Worm (Caenorhabditis elegans) whole organism, L4 larva: ENCODE measurements around the gene elp-1.
A peak's percentile ranks its signal among the peaks of the same experiment; 100 is the strongest.

Source experiments
- D1046.2 ChIP-seq: fragments of 200-800 bp; sonication (Bioruptor generic); IDR thresholded peaks from 2 replicates; pipeline ENCODE4 v1.3.6; 2022; ENCODE audit warnings: missing genetic modification characterization, missing compliant biosample characterization
- F26F4.8 ChIP-seq: fragments of 200-800 bp; sonication (Bioruptor generic); conservative IDR thresholded peaks from 2 replicates; pipeline ENCODE4 v1.3.6; 2022; ENCODE audit warnings: missing genetic modification characterization, missing compliant biosample characterization
- F37D6.2 ChIP-seq: sonication (generic microtip); optimal IDR thresholded peaks from 2 replicates; lab custom pipeline; 2016; ENCODE audit warnings: mild to moderate bottlenecking, missing genetic modification characterization, missing compliant biosample characterization
- F44E2.7 ChIP-seq: fragments of 200-800 bp; sonication (Bioruptor generic); IDR thresholded peaks from 2 replicates; pipeline ENCODE4 v2.1.2; 2022; ENCODE audit warnings: missing genetic modification characterization, missing compliant biosample characterization
- T26A8.4 ChIP-seq: fragments of 200-800 bp; sonication (Bioruptor generic); IDR thresholded peaks from 2 replicates; pipeline ENCODE4 v1.3.6; 2022; ENCODE audit warnings: missing genetic modification characterization, missing compliant biosample characterization
- Y48G9A.11 ChIP-seq: fragments of 200-800 bp; sonication (Bioruptor generic); IDR thresholded peaks from 2 replicates; pipeline ENCODE4 v1.3.6; 2022; ENCODE audit warnings: missing genetic modification reagents, missing genetic modification characterization, missing compliant biosample characterization
- Y5F2A.4 ChIP-seq: fragments of 200-800 bp; sonication (Bioruptor generic); optimal IDR thresholded peaks from 2 replicates; lab custom pipeline; 2018; ENCODE audit warnings: mild to moderate bottlenecking, missing genetic modification characterization, missing compliant biosample characterization
- ZK337.2 ChIP-seq: fragments of 200-800 bp; sonication (Bioruptor generic); IDR thresholded peaks from 2 replicates; pipeline ENCODE4 v1.3.6; 2022; ENCODE audit warnings: missing genetic modification reagents, missing genetic modification characterization, missing compliant biosample characterization
- ZK546.5 ChIP-seq, 2 experiments: sonication (generic microtip); optimal IDR thresholded peaks; 2 replicates each; lab custom pipeline; 2017; ENCODE audit warnings: missing biosample characterization in 2 of 2, missing genetic modification characterization in 2 of 2
- aly-2 ChIP-seq: sonication (generic microtip); optimal IDR thresholded peaks from 2 replicates; lab custom pipeline; 2018; ENCODE audit warnings: missing biosample characterization, missing genetic modification characterization
- ama-1 ChIP-seq: fragments of 150-350 bp; optimal IDR thresholded peaks from 2 replicates; lab custom pipeline; 2014; ENCODE audit warnings: inconsistent platforms, mixed read lengths
- arid-1 ChIP-seq: fragments of 200-800 bp; sonication (Bioruptor generic); conservative IDR thresholded peaks from 2 replicates; pipeline ENCODE4 v1.3.6; 2022; ENCODE audit warnings: missing genetic modification reagents, missing genetic modification characterization, missing compliant biosample characterization
- ceh-44 ChIP-seq: fragments of 200-800 bp; sonication (Bioruptor generic); IDR thresholded peaks from 2 replicates; pipeline ENCODE4 v1.3.6; 2022; ENCODE audit warnings: missing genetic modification reagents, missing genetic modification characterization, missing compliant biosample characterization
- ces-1 ChIP-seq: fragments of 150-350 bp; sonication (generic microtip); optimal IDR thresholded peaks from 4 replicates; lab custom pipeline; 2014; ENCODE audit warnings: missing biosample characterization, missing genetic modification reagents, missing genetic modification characterization
- daf-16 ChIP-seq, 3 experiments: sonication (generic microtip); optimal IDR thresholded peaks; 2 replicates each; lab custom pipeline; 2016 to 2017; ENCODE audit warnings: missing genetic modification characterization in 3 of 3, missing genetic modification reagents in 3 of 3, mild to moderate bottlenecking in 2 of 3, missing compliant biosample characterization in 2 of 3, missing biosample characterization in 1 of 3, moderate library complexity in 1 of 3
- dmd-8 ChIP-seq: fragments of 200-800 bp; sonication (Bioruptor generic); IDR thresholded peaks from 2 replicates; pipeline ENCODE4 v1.3.6; 2022; ENCODE audit warnings: missing genetic modification characterization, missing compliant biosample characterization
- egl-27 ChIP-seq: sonication (generic microtip); optimal IDR thresholded peaks from 3 replicates; lab custom pipeline; 2017; ENCODE audit warnings: missing biosample characterization, missing genetic modification reagents, missing genetic modification characterization
- egl-43 ChIP-seq: fragments of 200-800 bp; sonication (Bioruptor generic); IDR thresholded peaks from 2 replicates; pipeline ENCODE4 v1.3.6; 2022; ENCODE audit warnings: missing genetic modification reagents, missing genetic modification characterization, missing compliant biosample characterization
- fos-1 ChIP-seq: fragments of 150-350 bp; optimal IDR thresholded peaks from 2 replicates; lab custom pipeline; 2014; ENCODE audit warnings: missing biosample characterization, missing genetic modification characterization
- gei-8 ChIP-seq: fragments of 200-800 bp; sonication (Bioruptor generic); optimal IDR thresholded peaks from 2 replicates; lab custom pipeline; 2018; ENCODE audit warnings: mild to moderate bottlenecking, missing genetic modification characterization, missing compliant biosample characterization
- hif-1 ChIP-seq, 2 experiments: sonication (generic microtip); optimal IDR thresholded peaks; 2 replicates each; lab custom pipeline; 2016 to 2017; ENCODE audit warnings: missing compliant biosample characterization in 2 of 2, missing genetic modification characterization in 2 of 2, missing genetic modification reagents in 2 of 2, missing genotype in 2 of 2, mild to moderate bottlenecking in 1 of 2
- hlh-11 ChIP-seq: fragments of 200-800 bp; sonication (Bioruptor generic); optimal IDR thresholded peaks from 2 replicates; lab custom pipeline; 2018; ENCODE audit warnings: mild to moderate bottlenecking, missing genetic modification characterization, missing compliant biosample characterization
- hlh-30 ChIP-seq: sonication (generic microtip); optimal IDR thresholded peaks from 2 replicates; lab custom pipeline; 2017; ENCODE audit warnings: antibody characterized with exemption, mild to moderate bottlenecking, missing genetic modification characterization, missing compliant biosample characterization; ENCODE audit not compliant: insufficient read depth
- hmg-1.1 ChIP-seq: fragments of 200-800 bp; sonication (Bioruptor generic); IDR thresholded peaks from 2 replicates; pipeline ENCODE4 v1.3.6; 2022; ENCODE audit warnings: missing genetic modification reagents, missing genetic modification characterization, missing compliant biosample characterization
- lim-7 ChIP-seq: fragments of 200-800 bp; sonication (Bioruptor generic); IDR thresholded peaks from 2 replicates; pipeline ENCODE4 v1.3.6; 2022; ENCODE audit warnings: missing genetic modification characterization, missing compliant biosample characterization
- lin-29 ChIP-seq: fragments of 200-800 bp; sonication (Bioruptor generic); IDR thresholded peaks from 2 replicates; pipeline ENCODE4 v1.3.6; 2022; ENCODE audit warnings: missing genetic modification reagents, missing genetic modification characterization, missing compliant biosample characterization
- lsy-2 ChIP-seq, 2 experiments: fragments of 150-350 bp in 1 of 2; sonication (generic microtip) in 1 of 2; optimal IDR thresholded peaks; 2 replicates each; lab custom pipeline; 2014 to 2017; ENCODE audit warnings: missing biosample characterization in 2 of 2, missing genetic modification characterization in 2 of 2
- madf-5 ChIP-seq, 2 experiments: fragments of 200-800 bp; sonication (Bioruptor generic); IDR thresholded peaks; 2 replicates each; pipeline ENCODE4 v1.3.6; 2022; ENCODE audit warnings: missing compliant biosample characterization in 2 of 2, missing genetic modification characterization in 2 of 2
- mep-1 ChIP-seq: fragments of 150-350 bp; sonication (generic microtip); optimal IDR thresholded peaks from 3 replicates; lab custom pipeline; 2014; ENCODE audit warnings: missing biosample characterization, missing genetic modification characterization
- mes-2 ChIP-seq: sonication (generic microtip); optimal IDR thresholded peaks from 2 replicates; lab custom pipeline; 2016; ENCODE audit warnings: missing genotype, mild to moderate bottlenecking, missing genetic modification characterization, missing compliant biosample characterization; ENCODE audit not compliant: poor library complexity, severe bottlenecking
- mxl-2 ChIP-seq: fragments of 200-800 bp; sonication (Bioruptor generic); conservative IDR thresholded peaks from 2 replicates; pipeline ENCODE4 v1.3.6; 2022; ENCODE audit warnings: missing genetic modification reagents, missing genetic modification characterization, missing compliant biosample characterization
- mxl-3 ChIP-seq: fragments of 200-800 bp; sonication (Bioruptor generic); optimal IDR thresholded peaks from 2 replicates; lab custom pipeline; 2018; ENCODE audit warnings: mild to moderate bottlenecking, missing genetic modification characterization, missing compliant biosample characterization
- nhr-102 ChIP-seq: sonication (generic microtip); optimal IDR thresholded peaks from 2 replicates; lab custom pipeline; 2016; ENCODE audit warnings: mild to moderate bottlenecking, missing genetic modification characterization, moderate library complexity, missing compliant biosample characterization
- nhr-25 ChIP-seq: sonication (generic microtip); optimal IDR thresholded peaks from 2 replicates; lab custom pipeline; 2017; ENCODE audit warnings: missing genetic modification characterization, mild to moderate bottlenecking, missing compliant biosample characterization, antibody characterized with exemption, moderate library complexity, borderline replicate concordance; ENCODE audit not compliant: insufficient read depth
- nhr-42 ChIP-seq: fragments of 200-800 bp; sonication (Bioruptor generic); IDR thresholded peaks from 2 replicates; pipeline ENCODE4 v1.3.6; 2022; ENCODE audit warnings: missing genetic modification characterization, missing compliant biosample characterization
- nhr-48 ChIP-seq: sonication (generic microtip); optimal IDR thresholded peaks from 2 replicates; lab custom pipeline; 2016; ENCODE audit warnings: mild to moderate bottlenecking, missing genetic modification characterization, missing compliant biosample characterization
- nhr-76 ChIP-seq: fragments of 150-350 bp; optimal IDR thresholded peaks from 2 replicates; lab custom pipeline; 2014; ENCODE audit warnings: missing biosample characterization, missing genetic modification characterization
- pha-4 ChIP-seq, 2 experiments: fragments of 150-350 bp in 1 of 2; fragments of 200-800 bp in 1 of 2; sonication (Bioruptor generic) in 1 of 2; IDR thresholded peaks in 1 of 2; optimal IDR thresholded peaks in 1 of 2; 2 replicates each; pipeline versions ENCODE4 v1.3.6 to Lab custom; 2014 to 2022; ENCODE audit warnings: missing genetic modification characterization in 2 of 2, missing genetic modification reagents in 2 of 2, missing biosample characterization in 1 of 2, missing compliant biosample characterization in 1 of 2
- php-3 ChIP-seq: fragments of 200-800 bp; sonication (Bioruptor generic); IDR thresholded peaks from 2 replicates; pipeline ENCODE4 v1.3.6; 2022; ENCODE audit warnings: missing genetic modification reagents, missing genetic modification characterization, missing compliant biosample characterization
- pqm-1 ChIP-seq: sonication (generic microtip); optimal IDR thresholded peaks from 2 replicates; lab custom pipeline; 2017; ENCODE audit warnings: missing biosample characterization, missing genetic modification characterization
- saeg-2 ChIP-seq: fragments of 200-800 bp; sonication (Bioruptor generic); IDR thresholded peaks from 2 replicates; pipeline ENCODE4 v1.3.6; 2022; ENCODE audit warnings: missing genetic modification reagents, missing genetic modification characterization, missing compliant biosample characterization
- set-16 ChIP-seq: fragments of 200-800 bp; sonication (Bioruptor generic); IDR thresholded peaks from 2 replicates; pipeline ENCODE4 v1.3.6; 2022; ENCODE audit warnings: missing genetic modification reagents, missing genetic modification characterization, missing compliant biosample characterization
- snpc-1.2 ChIP-seq: fragments of 200-800 bp; sonication (Bioruptor generic); IDR thresholded peaks from 2 replicates; pipeline ENCODE4 v1.3.6; 2022; ENCODE audit warnings: missing genetic modification reagents, missing genetic modification characterization, missing compliant biosample characterization
- spr-1 ChIP-seq: sonication (generic microtip); optimal IDR thresholded peaks from 2 replicates; lab custom pipeline; 2016; ENCODE audit warnings: mild to moderate bottlenecking, missing genetic modification characterization, missing compliant biosample characterization
- tag-97 ChIP-seq: fragments of 200-800 bp; sonication (Bioruptor generic); IDR thresholded peaks from 2 replicates; pipeline ENCODE4 v1.3.6; 2022; ENCODE audit warnings: missing genetic modification characterization, missing compliant biosample characterization
- unc-130 ChIP-seq: sonication (generic microtip); optimal IDR thresholded peaks from 2 replicates; lab custom pipeline; 2016; ENCODE audit warnings: missing genetic modification reagents, missing genetic modification characterization, missing compliant biosample characterization
- unc-62 ChIP-seq, 3 experiments: fragments of 150-350 bp in 1 of 3; sonication (generic microtip); optimal IDR thresholded peaks in 2 of 3; peaks in 1 of 3; 1 replicate in 1 of 3; 2 replicates in 2 of 3; lab custom pipeline; 2014 to 2017; ENCODE audit warnings: missing biosample characterization in 3 of 3, missing genetic modification characterization in 3 of 3, missing genetic modification reagents in 3 of 3, missing genotype in 1 of 3
- vab-7 ChIP-seq: fragments of 200-800 bp; sonication (Bioruptor generic); IDR thresholded peaks from 2 replicates; pipeline ENCODE4 v1.3.6; 2022; ENCODE audit warnings: missing genetic modification reagents, missing genetic modification characterization, missing compliant biosample characterization

elp-1 gene

DNA sequence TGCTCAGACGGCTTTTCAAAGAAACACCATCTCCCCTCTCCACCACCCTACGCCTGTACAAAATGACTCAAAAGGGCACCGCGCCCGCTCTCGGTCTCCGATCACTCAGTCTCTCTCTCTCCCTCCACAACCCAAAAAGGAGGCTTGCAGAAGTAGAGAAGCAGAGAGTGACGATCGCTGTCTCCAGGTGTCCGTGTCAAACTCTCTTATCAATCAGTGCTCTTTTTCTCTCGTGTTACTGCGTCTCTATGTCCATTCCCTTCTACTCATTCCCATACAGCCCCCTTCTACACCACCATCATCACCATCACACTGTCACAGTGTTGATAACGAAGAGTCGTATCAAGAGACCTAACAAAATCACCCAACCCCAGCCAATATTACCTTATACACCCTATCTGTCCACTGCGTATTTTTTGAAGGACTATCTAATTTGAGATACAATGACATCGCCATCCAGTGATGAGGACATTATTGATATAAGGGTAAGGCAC, 17.3 kb downstream of the elp-1 start, which contains the start of gene pha-4:
Gene pha-4 (plus strand): TSS at position 444 of the 494 bp plus-strand sequence.
- TF ChIP-seq madf-5 (GFP tag; IDR thresholded peaks at IDR 0.05; lab: Robert Waterston, UW) (no peak), Y5F2A.4 (GFP tag; lab: Kevin White, UChicago) (no peak), F44E2.7 (no peak), lin-29 (GFP tag; lab: Robert Waterston, UW) (no peak), tag-97 (GFP tag; lab: Robert Waterston, UW) (no peak), hlh-30 (tag; lab: Kevin White, UChicago) (peak; percentile 54), ZK337.2 (no peak), nhr-76 (tag; lab: Kevin White, UChicago) (no peak), hif-1 (tag; optimal IDR thresholded peaks at IDR 0.05; lab: Kevin White, UChicago) (peak in 1 of 2 experiments; percentile 8), hmg-1.1 (GFP tag; lab: Robert Waterston, UW) (no peak), saeg-2 (GFP tag; lab: Robert Waterston, UW) (no peak), vab-7 (GFP tag; lab: Robert Waterston, UW) (no peak), nhr-48 (tag; lab: Kevin White, UChicago) (peak; percentile 40), fos-1 (tag; lab: Kevin White, UChicago) (no peak), unc-62 (GFP tag; optimal IDR thresholded peaks at IDR 0.05 in 1 of 2; lab: Kevin White, UChicago) (no peak), unc-62 (tag; optimal IDR thresholded peaks at IDR 0.05; lab: Kevin White, UChicago) (no peak), mxl-2 (GFP tag; lab: Robert Waterston, UW) (no peak), snpc-1.2 (GFP tag; lab: Robert Waterston, UW) (0 out of 2 replicates have a peak, but pooled peaks have one; percentile 28), gei-8 (GFP tag; lab: Kevin White, UChicago) (no peak), ceh-44 (GFP tag; lab: Robert Waterston, UW) (no peak), ces-1 (no peak), arid-1 (GFP tag; lab: Robert Waterston, UW) (no peak), pqm-1 (tag; lab: Kevin White, UChicago) (peak; percentile 59), F26F4.8 (GFP tag; lab: Robert Waterston, UW) (no peak), ama-1 (lab: Kevin White, UChicago) (no peak), mes-2 (tag; lab: Kevin White, UChicago) (peak; percentile 59), Y48G9A.11 (GFP tag; lab: Robert Waterston, UW) (no peak), T26A8.4 (GFP tag; lab: Robert Waterston, UW) (peak; percentile 11; the same call in 1 of the 2 replicates), egl-43 (GFP tag; lab: Robert Waterston, UW) (no peak), egl-27 (tag; lab: Kevin White, UChicago) (no peak), mxl-3 (GFP tag; lab: Kevin White, UChicago) (peak; percentile 76), D1046.2 (GFP tag; lab: Robert Waterston, UW) (no peak), nhr-25 (tag; lab: Kevin White, UChicago) (no peak), set-16 (GFP tag; lab: Robert Waterston, UW) (peak; percentile 43), unc-130 (no peak), pha-4 (GFP tag; IDR thresholded peaks at IDR 0.05; lab: Robert Waterston, UW) (no peak), pha-4 (tag; optimal IDR thresholded peaks at IDR 0.05; lab: Kevin White, UChicago) (peak; percentile 95), spr-1 (tag; lab: Kevin White, UChicago) (no peak), lsy-2 (tag; optimal IDR thresholded peaks at IDR 0.05; lab: Kevin White, UChicago) (no peak), daf-16 (GFP tag; optimal IDR thresholded peaks at IDR 0.05; lab: Kevin White, UChicago) (no peak), daf-16 (tag; optimal IDR thresholded peaks at IDR 0.05; lab: Kevin White, UChicago) (peak; percentile 45), lim-7 (GFP tag; lab: Robert Waterston, UW) (no peak), F37D6.2 (tag; lab: Kevin White, UChicago) (no peak), dmd-8 (GFP tag; lab: Robert Waterston, UW) (no peak), nhr-42 (GFP tag; lab: Robert Waterston, UW) (no peak), mep-1 (tag; lab: Kevin White, UChicago) (peak; percentile 52), aly-2 (tag; lab: Kevin White, UChicago) (no peak), nhr-102 (tag; lab: Kevin White, UChicago) (peak; percentile 32), ZK546.5 (tag; optimal IDR thresholded peaks at IDR 0.05; lab: Kevin White, UChicago) (no peak), hlh-11 (tag; lab: Kevin White, UChicago) (peak; percentile 88), php-3 (peak; percentile 68)
